Worm (Caenorhabditis elegans): Measurements from ENCODE around the gene C06G3.8.

DNA sequence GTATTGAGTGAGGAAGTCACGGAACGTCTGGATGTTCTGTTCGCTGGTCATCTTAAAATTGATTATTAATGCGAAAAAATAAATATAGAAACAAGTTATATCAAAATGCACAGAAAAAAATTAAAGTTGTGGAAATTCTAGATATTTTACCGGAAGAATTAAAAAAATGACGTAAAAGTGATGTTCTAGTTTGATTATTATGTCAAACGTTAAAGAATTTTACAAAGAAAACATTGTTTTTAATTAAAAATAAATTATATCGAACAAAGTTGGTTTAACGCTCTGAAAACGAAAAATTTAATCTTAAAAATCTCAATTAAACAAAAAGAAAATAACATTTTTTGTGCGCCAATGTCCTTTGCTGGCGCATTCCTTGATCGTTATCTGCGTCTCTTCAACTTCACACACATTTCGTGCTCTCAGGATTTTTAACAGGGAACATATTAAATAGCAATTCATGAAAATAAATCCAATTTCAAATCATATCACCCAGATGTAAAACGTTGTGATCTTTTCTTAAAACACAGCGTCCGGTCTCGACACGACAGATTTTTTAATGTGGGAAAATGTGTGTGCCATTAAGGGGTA lies 12.3 kb upstream of the C06G3.8 start, which contains the start of gene tin-9.1:
- TF ChIP-seq mel-28 (tag; optimal IDR thresholded peaks at IDR 0.05; ENCODE audit: borderline replicate concordance) (no peak), gei-17 (GFP tag; optimal IDR thresholded peaks at IDR 0.05) (no peak), him-1 (tag; optimal IDR thresholded peaks at IDR 0.05) (peak; percentile 63), aptf-2 (GFP tag; conservative IDR thresholded peaks at IDR 0.05) (no peak), chd-7 (tag; optimal IDR thresholded peaks at IDR 0.05) (no peak), snpc-4 (GFP tag; optimal IDR thresholded peaks at IDR 0.05) (peak; percentile 17), snpc-4 (tag; optimal IDR thresholded peaks at IDR 0.05) (peak in 3 of 4 experiments; percentile 29 to 68 (median 49)), madf-6 (GFP tag; IDR thresholded peaks at IDR 0.05) (peak; percentile 73), tlf-1 (GFP tag; optimal IDR thresholded peaks at IDR 0.05) (no peak), dpl-1 (GFP tag; optimal IDR thresholded peaks at IDR 0.05) (no peak), B0019.2 (GFP tag; conservative IDR thresholded peaks at IDR 0.05) (no peak), aptf-3 (GFP tag; IDR thresholded peaks at IDR 0.05) (no peak), rec-8 (tag; optimal IDR thresholded peaks at IDR 0.05) (no peak), unc-130 (GFP tag; optimal IDR thresholded peaks at IDR 0.05) (no peak)

Measured in whole organism, young adult.